Worm (Caenorhabditis elegans): ENCODE data around the gene set-19.

- TF ChIP-seq scrt-1 (GFP tag; IDR thresholded peaks at IDR 0.05): no peak
- no peak for TF ChIP-seq ama-1 (optimal IDR thresholded peaks at IDR 0.05)
- TF ChIP-seq hnd-1 (tag; optimal IDR thresholded peaks at IDR 0.05): no peak
- TF ChIP-seq B0310.2 (tag; optimal IDR thresholded peaks at IDR 0.05): no peak
- TF ChIP-seq F13C5.2 (tag; optimal IDR thresholded peaks at IDR 0.05): no peak
Measured at ce11 chrX:5629941-5630340, 50.1 kb downstream of the set-19 start, which contains the start of gene argn-1.
